Worm (Caenorhabditis elegans): ENCODE results near the gene K09C4.4.

K09C4.4 gene

DNA sequence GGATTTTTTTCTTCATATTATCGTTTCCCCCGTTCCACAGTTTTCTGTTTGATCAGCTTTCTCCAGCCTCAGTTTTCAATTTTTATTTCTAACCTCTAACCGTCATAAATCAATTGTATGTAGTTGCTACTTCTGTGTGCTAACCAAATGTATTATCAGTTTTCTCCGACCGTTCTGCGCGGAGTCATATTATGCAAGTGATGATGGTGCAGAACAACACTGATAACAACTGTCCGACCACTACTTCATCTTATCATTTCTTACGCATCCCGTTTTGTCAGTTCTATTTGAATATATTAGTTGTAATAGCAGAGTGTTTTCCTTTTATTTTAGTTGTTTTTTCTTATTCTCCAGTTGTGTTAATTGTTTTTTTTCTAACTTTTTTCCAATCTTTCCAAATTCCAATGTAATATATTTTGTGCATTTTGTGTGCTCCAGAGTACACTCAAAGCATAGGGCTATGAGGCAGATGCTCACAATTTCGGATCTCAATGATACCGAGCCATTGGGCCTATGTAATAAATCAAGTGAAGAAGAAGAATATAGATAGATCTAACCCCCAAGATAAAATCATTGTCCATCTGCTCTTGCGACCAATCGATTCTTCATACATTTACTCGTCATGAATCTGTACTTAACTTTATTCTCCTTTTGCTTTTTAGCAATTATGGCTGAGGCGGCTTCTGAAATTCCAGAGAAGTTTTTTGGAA is 32.3 kb upstream of the K09C4.4 start, which contains the start of gene lbp-3 (continued):
- TF ChIP-seq ZK546.5 (tag; optimal IDR thresholded peaks at IDR 0.05) (no peak), egl-43 (GFP tag; IDR thresholded peaks at IDR 0.05) (no peak), ama-1 (optimal IDR thresholded peaks at IDR 0.05) (no peak), madf-9 (GFP tag; conservative IDR thresholded peaks at IDR 0.05) (no peak)

DNA sequence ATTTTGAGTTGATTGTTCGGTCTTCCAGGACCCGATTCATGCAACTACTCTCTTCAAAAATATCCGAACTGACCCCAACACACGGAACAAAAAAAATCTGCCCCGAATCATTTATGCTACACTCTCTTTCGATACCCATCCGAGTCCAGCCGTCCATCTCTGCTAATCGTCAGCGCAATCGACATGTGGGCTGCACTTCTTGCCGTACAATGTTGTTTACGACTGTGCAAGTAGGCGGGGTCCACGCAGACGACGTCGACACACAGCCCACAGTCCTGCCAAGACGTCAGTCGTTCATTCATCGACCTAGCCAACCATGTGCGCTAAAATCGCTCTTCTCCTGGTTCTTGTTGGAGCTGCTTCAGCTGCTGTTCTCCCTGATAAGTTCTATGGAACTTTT is 30.4 kb upstream of the K09C4.4 start, which contains the start of gene lbp-1:
Gene lbp-1 (plus strand): TSS at position 301 of the 400 bp plus-strand sequence.
- TF ChIP-seq set-16 (GFP tag; IDR thresholded peaks at IDR 0.05) (no peak), aly-2 (tag; optimal IDR thresholded peaks at IDR 0.05) (no peak), ceh-20 (GFP tag; IDR thresholded peaks at IDR 0.05) (no peak), zip-11 (GFP tag; IDR thresholded peaks at IDR 0.05) (no peak), unc-39 (tag; optimal IDR thresholded peaks at IDR 0.05) (no peak), T26A8.4 (GFP tag; IDR thresholded peaks at IDR 0.05) (no peak), vab-7 (GFP tag; IDR thresholded peaks at IDR 0.05) (no peak), tag-97 (GFP tag; IDR thresholded peaks at IDR 0.05) (no peak), dmd-6 (GFP tag; IDR thresholded peaks at IDR 0.05) (no peak), F10B5.3 (tag; optimal IDR thresholded peaks at IDR 0.05) (no peak), ZK337.2 (GFP tag; IDR thresholded peaks at IDR 0.05) (no peak), Y105C5A.15 (GFP tag; IDR thresholded peaks at IDR 0.05) (no peak), nhr-48 (tag; optimal IDR thresholded peaks at IDR 0.05) (no peak), fos-1 (tag; optimal IDR thresholded peaks at IDR 0.05) (no peak), T20F7.1 (GFP tag; optimal IDR thresholded peaks at IDR 0.05) (no peak), rbr-2 (tag; optimal IDR thresholded peaks at IDR 0.05) (no peak), egl-27 (tag; optimal IDR thresholded peaks at IDR 0.05) (no peak), F44E2.7 (GFP tag; IDR thresholded peaks at IDR 0.05) (no peak), skn-1 (tag; optimal IDR thresholded peaks at IDR 0.05) (no peak)

DNA sequence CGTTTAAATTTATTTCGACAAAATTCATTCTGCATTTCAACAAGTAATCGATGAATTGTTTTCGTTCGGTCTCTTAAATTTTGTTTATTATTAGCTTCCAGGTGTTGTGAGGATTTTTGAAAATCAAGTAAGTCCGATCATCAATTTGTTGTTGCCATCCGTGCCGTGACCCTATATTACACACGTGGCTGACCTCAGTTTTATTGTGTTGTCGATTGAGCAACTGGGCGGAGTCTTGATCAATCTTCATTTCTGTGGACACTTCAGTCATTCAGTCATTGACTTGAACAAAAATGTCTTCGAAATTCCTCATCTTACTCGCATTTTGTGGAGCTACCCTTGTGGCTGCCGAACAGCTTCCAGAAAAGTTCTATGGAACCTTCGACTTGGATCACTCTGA is 28.8 kb upstream of the K09C4.4 start, which contains the start of gene lbp-2:
Gene lbp-2 (plus strand): TSS at position 102 of the 400 bp plus-strand sequence.
- TF ChIP-seq sdz-12 (GFP tag; optimal IDR thresholded peaks at IDR 0.05) (no peak), daf-16 (GFP tag; optimal IDR thresholded peaks at IDR 0.05) (peak in 1 of 2 experiments; percentile 76), daf-16 (tag; optimal IDR thresholded peaks at IDR 0.05) (no peak)

DNA sequence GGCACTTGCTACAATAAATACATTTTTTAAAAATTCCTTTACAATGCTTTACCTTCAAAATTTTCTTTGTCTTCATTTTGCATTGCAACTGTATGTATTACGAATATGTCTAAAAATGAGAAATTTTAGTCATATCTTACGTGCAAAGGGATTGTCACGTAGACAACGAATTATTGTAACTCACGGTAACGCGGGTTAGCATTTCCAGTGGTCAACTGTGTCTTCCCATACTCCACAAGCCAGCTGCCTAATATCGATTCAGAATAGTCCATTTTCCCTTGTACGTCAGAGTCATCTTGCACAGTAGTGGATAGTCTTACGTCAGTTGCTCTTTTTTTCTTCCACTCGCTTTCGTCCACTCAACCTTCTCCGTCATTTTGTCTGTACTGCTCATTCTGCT is 26.7 kb upstream of the K09C4.4 start, which contains the start of gene fbxb-71:
Gene fbxb-71 (plus strand): TSS at position 301 of the 400 bp plus-strand sequence.
- TF ChIP-seq spr-3 (GFP tag; optimal IDR thresholded peaks at IDR 0.05) = no peak
- TF ChIP-seq cey-2 (tag; optimal IDR thresholded peaks at IDR 0.05; ENCODE audit: borderline replicate concordance, insufficient read depth) = no peak
- no peak for TF ChIP-seq ZK337.2 (GFP tag; IDR thresholded peaks at IDR 0.05)
- no peak for TF ChIP-seq dmd-6 (GFP tag; IDR thresholded peaks at IDR 0.05)
- TF ChIP-seq unc-62 (GFP tag; optimal IDR thresholded peaks at IDR 0.05 in 1 of 2) = peak in 1 of 2 experiments; percentile 34
- no peak for TF ChIP-seq unc-62 (tag; optimal IDR thresholded peaks at IDR 0.05)

DNA sequence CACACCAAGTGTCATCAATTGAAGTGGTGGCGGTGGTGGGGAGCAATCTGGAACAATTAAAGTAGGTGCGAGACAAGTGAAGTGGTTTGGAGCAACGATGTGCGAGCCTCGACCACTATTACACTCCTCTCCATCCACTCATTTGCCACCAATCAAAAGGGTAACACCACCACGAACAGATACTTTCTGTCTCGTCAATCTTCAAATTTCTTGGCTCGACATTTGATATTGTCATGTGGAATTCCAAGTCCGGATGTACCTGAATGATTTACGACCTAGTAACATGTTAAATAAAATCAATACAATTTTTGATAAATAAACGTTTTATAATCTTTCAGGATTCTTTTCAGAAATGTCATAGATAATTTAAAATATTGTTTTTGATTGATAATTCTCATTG is 18.5 kb upstream of the K09C4.4 start, which contains the start of gene sul-1:
Gene sul-1 (minus strand): TSS at position 101 of the 400 bp plus-strand sequence.
- TF ChIP-seq spr-1 (tag; optimal IDR thresholded peaks at IDR 0.05) (no peak), unc-62 (GFP tag; optimal IDR thresholded peaks at IDR 0.05 in 1 of 2) (no peak), unc-62 (tag; optimal IDR thresholded peaks at IDR 0.05) (no peak), F44E2.7 (GFP tag; IDR thresholded peaks at IDR 0.05) (no peak), ces-1 (GFP tag; optimal IDR thresholded peaks at IDR 0.05) (no peak), nhr-41 (GFP tag; IDR thresholded peaks at IDR 0.05) (no peak), hmg-1.1 (GFP tag; IDR thresholded peaks at IDR 0.05) (no peak), lin-38 (GFP tag; IDR thresholded peaks at IDR 0.05) (no peak), nhr-6 (tag; optimal IDR thresholded peaks at IDR 0.05) (no peak), attf-4 (tag; optimal IDR thresholded peaks at IDR 0.05) (no peak), lsy-2 (tag; optimal IDR thresholded peaks at IDR 0.05) (no peak), lin-29 (GFP tag; IDR thresholded peaks at IDR 0.05) (no peak), zfp-2 (tag; optimal IDR thresholded peaks at IDR 0.05) (no peak), vab-7 (GFP tag; IDR thresholded peaks at IDR 0.05) (no peak), ceh-32 (tag; optimal IDR thresholded peaks at IDR 0.05; ENCODE audit: poor library complexity) (no peak), zag-1 (tag; optimal IDR thresholded peaks at IDR 0.05) (no peak), dpl-1 (GFP tag; optimal IDR thresholded peaks at IDR 0.05) (no peak), ama-1 (optimal IDR thresholded peaks at IDR 0.05) (no peak), aha-1 (tag) (no peak), ctbp-1 (GFP tag; IDR thresholded peaks at IDR 0.05) (no peak)
